Fruit fly (Drosophila melanogaster): ENCODE measurements around the gene Sld5.
A peak's percentile ranks its signal among the peaks of the same experiment; 100 is the strongest.

- TF ChIP-seq CG7368 (GFP tag; optimal IDR thresholded peaks at IDR 0.05) (no peak), Blimp-1 (GFP tag; optimal IDR thresholded peaks at IDR 0.05) (no peak), spab (GFP tag; optimal IDR thresholded peaks at IDR 0.05) (no peak), Ets96B (tag; optimal IDR thresholded peaks at IDR 0.05) (peak; percentile 40), Ets21C (GFP tag; optimal IDR thresholded peaks at IDR 0.05) (peak; percentile 55), net (GFP tag; optimal IDR thresholded peaks at IDR 0.05) (peak; percentile 26), acj6 (GFP tag; optimal IDR thresholded peaks at IDR 0.05) (peak; percentile 74), Hr39 (GFP tag; optimal IDR thresholded peaks at IDR 0.05) (peak; percentile 77)
Observed at dm6 chr3R:26041417-26042101, 14.8 kb downstream of the Sld5 start, which contains the start of gene gro.

Measured in whole organism, prepupa.